Fruit fly (Drosophila melanogaster): ENCODE results near the gene Cyp4d20.

The Cyp4d20 gene

dm6 chr3L:2475564-2476260, 2.5 kb downstream of the Cyp4d20 start, which contains the start of gene CG16762:
Gene CG16762 (minus strand): TSS chr3L:2475614.
- TF ChIP-seq Pif1B (GFP tag; optimal IDR thresholded peaks at IDR 0.05) (no peak), CG12605 (GFP tag; IDR thresholded peaks at IDR 0.05) (no peak), Ets98B (GFP tag; IDR thresholded peaks at IDR 0.05) (no peak), EcR (GFP tag; optimal IDR thresholded peaks at IDR 0.05) (no peak), Pif1A (GFP tag; optimal IDR thresholded peaks at IDR 0.05) (no peak), CG13204 (GFP tag; optimal IDR thresholded peaks at IDR 0.05) (no peak), CG14655 (GFP tag; optimal IDR thresholded peaks at IDR 0.05) (no peak), CG32121 (GFP tag; IDR thresholded peaks at IDR 0.05) (no peak), D1 (tag; optimal IDR thresholded peaks at IDR 0.05) (no peak), CG8159 (tag; optimal IDR thresholded peaks at IDR 0.05) (no peak), CG10348 (GFP tag; IDR thresholded peaks at IDR 0.05) (no peak), Snoo (tag; optimal IDR thresholded peaks at IDR 0.05) (no peak)

- TF ChIP-seq Ets98B (GFP tag; IDR thresholded peaks at IDR 0.05), result peak; percentile 98
- TF ChIP-seq rn (GFP tag; IDR thresholded peaks at IDR 0.05), result peak; percentile 70
- TF ChIP-seq CG9948 (tag; optimal IDR thresholded peaks at IDR 0.05), result peak; percentile 63
- peak; percentile 92 for TF ChIP-seq CG12605 (GFP tag; IDR thresholded peaks at IDR 0.05)
- TF ChIP-seq D1 (tag; optimal IDR thresholded peaks at IDR 0.05), result peak; percentile 28
- TF ChIP-seq Pif1B (GFP tag; optimal IDR thresholded peaks at IDR 0.05), result peak; percentile 95
- TF ChIP-seq CG15710 (tag; optimal IDR thresholded peaks at IDR 0.05), result peak; percentile 75
- TF ChIP-seq CG4496 (GFP tag; IDR thresholded peaks at IDR 0.05), result peak; percentile 96
- TF ChIP-seq EcR (GFP tag; optimal IDR thresholded peaks at IDR 0.05), result peak; percentile 94
- TF ChIP-seq CG13204 (GFP tag; optimal IDR thresholded peaks at IDR 0.05), result peak; percentile 15
- peak; percentile 82 for TF ChIP-seq CG17806 (tag; optimal IDR thresholded peaks at IDR 0.05)
- peak; percentile 87 for TF ChIP-seq CG10348 (GFP tag; IDR thresholded peaks at IDR 0.05)
- TF ChIP-seq CG34367 (tag; optimal IDR thresholded peaks at IDR 0.05), result peak; percentile 44
- peak; percentile 40 for TF ChIP-seq Snoo (tag; optimal IDR thresholded peaks at IDR 0.05)
- peak; percentile 62 for TF ChIP-seq gl (tag; optimal IDR thresholded peaks at IDR 0.05)
- TF ChIP-seq fd96Ca (GFP tag; IDR thresholded peaks at IDR 0.05), result peak; percentile 95
- peak; percentile 93 for TF ChIP-seq CG8301 (tag; optimal IDR thresholded peaks at IDR 0.05)
- TF ChIP-seq CG8159 (tag; optimal IDR thresholded peaks at IDR 0.05), result peak; percentile 84
- peak; percentile 93 for TF ChIP-seq CG14655 (GFP tag; optimal IDR thresholded peaks at IDR 0.05)
- peak; percentile 95 for TF ChIP-seq Pif1A (GFP tag; optimal IDR thresholded peaks at IDR 0.05)
- TF ChIP-seq CG32121 (GFP tag; IDR thresholded peaks at IDR 0.05), result peak; percentile 96
These were observed 5.8 kb downstream of the Cyp4d20 start for dm6 chr3L:2472302-2473016.

dm6 chr3L:2470735-2471395, 7.4 kb downstream of the Cyp4d20 start:
- TF ChIP-seq CG8301 (tag; optimal IDR thresholded peaks at IDR 0.05) (peak; percentile 82), Ets98B (GFP tag; IDR thresholded peaks at IDR 0.05) (peak; percentile 38), CG10348 (GFP tag; IDR thresholded peaks at IDR 0.05) (no peak), fd96Ca (GFP tag; IDR thresholded peaks at IDR 0.05) (no peak), Pif1A (GFP tag; optimal IDR thresholded peaks at IDR 0.05) (peak; percentile 77), rn (GFP tag; IDR thresholded peaks at IDR 0.05) (0 out of 2 replicates have a peak, but pooled peaks have one; percentile 5), Pif1B (GFP tag; optimal IDR thresholded peaks at IDR 0.05) (peak; percentile 56), EcR (GFP tag; optimal IDR thresholded peaks at IDR 0.05) (peak; percentile 80), CG12605 (GFP tag; IDR thresholded peaks at IDR 0.05) (peak; percentile 44; the same call in 1 of the 2 replicates), CG9948 (tag; optimal IDR thresholded peaks at IDR 0.05) (peak; percentile 69), CG4496 (GFP tag; IDR thresholded peaks at IDR 0.05) (peak; percentile 47; the same call in 1 of the 3 replicates), CG17806 (tag; optimal IDR thresholded peaks at IDR 0.05) (peak; percentile 81), CG34367 (tag; optimal IDR thresholded peaks at IDR 0.05) (peak; percentile 32), CG15710 (tag; optimal IDR thresholded peaks at IDR 0.05) (peak; percentile 78), CG14655 (GFP tag; optimal IDR thresholded peaks at IDR 0.05) (peak; percentile 88), D1 (tag; optimal IDR thresholded peaks at IDR 0.05) (peak; percentile 41), Snoo (tag; optimal IDR thresholded peaks at IDR 0.05) (peak; percentile 29), CG32121 (GFP tag; IDR thresholded peaks at IDR 0.05) (no peak), gl (tag; optimal IDR thresholded peaks at IDR 0.05) (peak; percentile 41), CG13204 (GFP tag; optimal IDR thresholded peaks at IDR 0.05) (peak; percentile 12), CG8159 (tag; optimal IDR thresholded peaks at IDR 0.05) (peak; percentile 82)

- no peak for TF ChIP-seq D1 (tag; optimal IDR thresholded peaks at IDR 0.05)
- TF ChIP-seq EcR (GFP tag; optimal IDR thresholded peaks at IDR 0.05), result peak; percentile 25
- TF ChIP-seq CG9948 (tag; optimal IDR thresholded peaks at IDR 0.05), result no peak
- no peak for TF ChIP-seq CG32121 (GFP tag; IDR thresholded peaks at IDR 0.05)
These were observed 8.6 kb downstream of the Cyp4d20 start for dm6 chr3L:2469660-2470059.

- TF ChIP-seq CG9948 (tag; optimal IDR thresholded peaks at IDR 0.05), result no peak
- TF ChIP-seq CG13204 (GFP tag; optimal IDR thresholded peaks at IDR 0.05), result no peak
- no peak for TF ChIP-seq EcR (GFP tag; optimal IDR thresholded peaks at IDR 0.05)
- no peak for TF ChIP-seq CG8301 (tag; optimal IDR thresholded peaks at IDR 0.05)
- no peak for TF ChIP-seq CG12605 (GFP tag; IDR thresholded peaks at IDR 0.05)
- TF ChIP-seq CG14655 (GFP tag; optimal IDR thresholded peaks at IDR 0.05), result peak; percentile 17
- TF ChIP-seq CG4496 (GFP tag; IDR thresholded peaks at IDR 0.05), result no peak
These were observed 9.7 kb downstream of the Cyp4d20 start for dm6 chr3L:2468509-2468908.
